Fruit fly (Drosophila melanogaster) whole organism, embryonic: ENCODE data around the gene CG33543.
A peak's percentile ranks its signal among the peaks of the same experiment; 100 is the strongest.

Experiments
- Abd-B ChIP-seq: fragments of 200-800 bp; sonication (Bioruptor generic); optimal IDR thresholded peaks from 2 replicates; lab custom pipeline; 2018; ENCODE audit warnings: missing biosample characterization, mild to moderate bottlenecking, missing genetic modification characterization, moderate library complexity
- Atf-2 ChIP-seq: fragments of 200-800 bp; sonication (Bioruptor generic); optimal IDR thresholded peaks from 2 replicates; lab custom pipeline; 2016; ENCODE audit warnings: missing biosample characterization, missing genetic modification characterization
- Bteb2 ChIP-seq: fragments of 200-800 bp; sonication (Bioruptor generic); optimal IDR thresholded peaks from 2 replicates; lab custom pipeline; 2016; ENCODE audit warnings: missing biosample characterization, missing genetic modification characterization
- C15 ChIP-seq: fragments of 200-800 bp; sonication (Bioruptor generic); IDR thresholded peaks from 3 replicates; pipeline ENCODE4 v1.3.6; 2022; ENCODE audit warnings: missing biosample characterization, missing genetic modification characterization
- CG10321 ChIP-seq: fragments of 200-800 bp; sonication (Bioruptor generic); IDR thresholded peaks from 2 replicates; pipeline ENCODE4 v1.3.6; 2022; ENCODE audit warnings: missing biosample characterization, missing genetic modification characterization
- CG10654 ChIP-seq: fragments of 200-800 bp; sonication (Bioruptor generic); optimal IDR thresholded peaks from 2 replicates; lab custom pipeline; 2016; ENCODE audit warnings: missing biosample characterization, missing genetic modification characterization
- CG11723 ChIP-seq: fragments of 200-800 bp; sonication (Bioruptor generic); optimal IDR thresholded peaks from 2 replicates; lab custom pipeline; 2017; ENCODE audit warnings: missing biosample characterization, mild to moderate bottlenecking, missing genetic modification characterization
- CG12659 ChIP-seq: fragments of 200-800 bp; sonication (Bioruptor generic); optimal IDR thresholded peaks from 3 replicates; lab custom pipeline; 2017; ENCODE audit warnings: mild to moderate bottlenecking, missing biosample characterization, missing genetic modification reagents, missing genetic modification characterization
- CG13123 ChIP-seq: fragments of 200-800 bp; sonication (Bioruptor generic); optimal IDR thresholded peaks from 2 replicates; lab custom pipeline; 2016; ENCODE audit warnings: missing biosample characterization, missing genetic modification characterization
- CG13287 ChIP-seq: fragments of 200-800 bp; sonication (Bioruptor generic); IDR thresholded peaks from 2 replicates; pipeline ENCODE4 v1.3.6; 2022; ENCODE audit warnings: missing biosample characterization, missing genetic modification characterization; ENCODE audit not compliant: partially characterized antibody
- CG13775 ChIP-seq: fragments of 200-800 bp; sonication (Bioruptor generic); optimal IDR thresholded peaks from 3 replicates; lab custom pipeline; 2017; ENCODE audit warnings: missing biosample characterization, mild to moderate bottlenecking, missing genetic modification characterization
- CG15269 ChIP-seq: fragments of 200-800 bp; sonication (Bioruptor generic); optimal IDR thresholded peaks from 2 replicates; lab custom pipeline; 2018; ENCODE audit warnings: missing biosample characterization, mild to moderate bottlenecking, missing genetic modification characterization, moderate library complexity
- CG16863 ChIP-seq: fragments of 200-800 bp; sonication (Bioruptor generic); optimal IDR thresholded peaks from 3 replicates; lab custom pipeline; 2016; ENCODE audit warnings: missing biosample characterization, missing genetic modification characterization
- CG17802 ChIP-seq: fragments of 200-800 bp; sonication (Bioruptor generic); optimal IDR thresholded peaks from 2 replicates; lab custom pipeline; 2018; ENCODE audit warnings: missing biosample characterization, mild to moderate bottlenecking, missing genetic modification characterization, moderate library complexity
- CG30020 ChIP-seq: fragments of 200-800 bp; optimal IDR thresholded peaks from 2 replicates; lab custom pipeline; 2019; ENCODE audit warnings: missing biosample characterization, mild to moderate bottlenecking, missing genetic modification characterization, moderate library complexity
- CG31441 ChIP-seq: fragments of 200-800 bp; sonication (Bioruptor generic); IDR thresholded peaks from 2 replicates; pipeline ENCODE4 v1.3.6; 2022; ENCODE audit warnings: missing biosample characterization, missing genetic modification characterization
- CG3163 ChIP-seq: fragments of 200-800 bp; sonication (Bioruptor generic); optimal IDR thresholded peaks from 3 replicates; lab custom pipeline; 2016; ENCODE audit warnings: missing biosample characterization, missing genetic modification characterization
- CG6254 ChIP-seq: fragments of 200-800 bp; sonication (Bioruptor generic); optimal IDR thresholded peaks from 3 replicates; lab custom pipeline; 2017; ENCODE audit warnings: mild to moderate bottlenecking, missing biosample characterization, missing genetic modification reagents, missing genetic modification characterization
- CG6813 ChIP-seq: fragments of 200-800 bp; sonication (Bioruptor generic); optimal IDR thresholded peaks from 2 replicates; lab custom pipeline; 2017; ENCODE audit warnings: missing biosample characterization, missing genetic modification characterization, mild to moderate bottlenecking, moderate library complexity, missing genetic modification reagents
- CG7745 ChIP-seq: fragments of 200-800 bp; sonication (Bioruptor generic); optimal IDR thresholded peaks from 2 replicates; lab custom pipeline; 2018; ENCODE audit warnings: missing biosample characterization, mild to moderate bottlenecking, missing genetic modification characterization, moderate library complexity
- CG8359 ChIP-seq: fragments of 200-800 bp; sonication (Bioruptor generic); optimal IDR thresholded peaks from 2 replicates; lab custom pipeline; 2017; ENCODE audit warnings: missing biosample characterization, mild to moderate bottlenecking, missing genetic modification characterization, borderline replicate concordance
- CG8388 ChIP-seq: fragments of 200-800 bp; sonication (Bioruptor generic); optimal IDR thresholded peaks from 2 replicates; lab custom pipeline; 2019; ENCODE audit warnings: missing biosample characterization, mild to moderate bottlenecking, missing genetic modification characterization, moderate library complexity
- CG8944 ChIP-seq: fragments of 200-800 bp; sonication (Bioruptor generic); optimal IDR thresholded peaks from 3 replicates; lab custom pipeline; 2016; ENCODE audit warnings: missing biosample characterization, missing genetic modification characterization
- E2f2 ChIP-seq: fragments of 200-800 bp; sonication (Bioruptor generic); IDR thresholded peaks from 2 replicates; pipeline ENCODE4 v1.3.6; 2022; ENCODE audit warnings: missing biosample characterization, missing genetic modification characterization
- Ets65A ChIP-seq: fragments of 200-800 bp; sonication (Bioruptor generic); peaks from one replicate; lab custom pipeline; 2016; ENCODE audit warnings: missing biosample characterization, missing genetic modification characterization
- Hr3 ChIP-seq: fragments of 200-800 bp; sonication (Bioruptor generic); optimal IDR thresholded peaks from 3 replicates; lab custom pipeline; 2016; ENCODE audit warnings: missing biosample characterization, missing genetic modification characterization
- Hr78 ChIP-seq, 2 experiments: fragments of 200-800 bp in 1 of 2; fragments of >200 bp in 1 of 2; sonication (Bioruptor generic) in 1 of 2; optimal IDR thresholded peaks; 2 replicates each; lab custom pipeline; 2017 to 2019; ENCODE audit warnings: missing biosample characterization in 2 of 2, missing genetic modification characterization in 2 of 2, mild to moderate bottlenecking in 1 of 2, moderate library complexity in 1 of 2
- Jarid2 ChIP-seq: fragments of 200-800 bp; sonication (Bioruptor generic); optimal IDR thresholded peaks from 3 replicates; lab custom pipeline; 2017; ENCODE audit warnings: mild to moderate bottlenecking, missing biosample characterization, missing genetic modification reagents, missing genetic modification characterization
- Kr ChIP-seq: fragments of 200-800 bp; sonication (Bioruptor generic); optimal IDR thresholded peaks from 2 replicates; lab custom pipeline; 2017; ENCODE audit warnings: missing biosample characterization, mild to moderate bottlenecking, missing genetic modification characterization
- Med ChIP-seq: fragments of 200-800 bp; sonication (Bioruptor generic); peaks from one replicate; lab custom pipeline; 2016; ENCODE audit warnings: missing biosample characterization, missing genetic modification characterization, mild to moderate bottlenecking, inconsistent platforms, moderate library complexity
- NC2α ChIP-seq: fragments of 200-800 bp; sonication (Bioruptor generic); optimal IDR thresholded peaks from 2 replicates; lab custom pipeline; 2016; ENCODE audit warnings: missing biosample characterization, missing genetic modification characterization
- Nf-YA ChIP-seq: fragments of 200-800 bp; sonication (Bioruptor generic); IDR thresholded peaks from 2 replicates; pipeline ENCODE4 v1.3.6; 2022; ENCODE audit warnings: missing biosample characterization, missing genetic modification characterization
- Rfx ChIP-seq: fragments of 200-800 bp; sonication (Bioruptor generic); IDR thresholded peaks from 2 replicates; pipeline ENCODE4 v1.3.6; 2022; ENCODE audit warnings: missing biosample characterization, missing genetic modification characterization
- Sox100B ChIP-seq: fragments of 200-800 bp; sonication (Bioruptor generic); optimal IDR thresholded peaks from 3 replicates; lab custom pipeline; 2018; ENCODE audit warnings: missing biosample characterization, mild to moderate bottlenecking, missing genetic modification characterization
- al ChIP-seq: fragments of 200-800 bp; sonication (Bioruptor generic); IDR thresholded peaks from 2 replicates; pipeline ENCODE4 v1.3.6; 2022; ENCODE audit warnings: missing biosample characterization, missing genetic modification characterization
- ap ChIP-seq: fragments of 200-800 bp; sonication (Bioruptor generic); IDR thresholded peaks from 2 replicates; pipeline ENCODE4 v1.3.6; 2022; ENCODE audit warnings: missing biosample characterization, missing genetic modification characterization
- ara ChIP-seq: fragments of 200-800 bp; sonication (Bioruptor generic); IDR thresholded peaks from 2 replicates; pipeline ENCODE4 v1.3.6; 2022; ENCODE audit warnings: missing biosample characterization, missing genetic modification characterization
- az2 ChIP-seq: fragments of 200-800 bp; sonication (Bioruptor generic); optimal IDR thresholded peaks from 3 replicates; lab custom pipeline; 2016; ENCODE audit warnings: missing biosample characterization, missing genetic modification characterization
- fd64A ChIP-seq: fragments of 200-800 bp; sonication (Bioruptor generic); optimal IDR thresholded peaks from 3 replicates; lab custom pipeline; 2018; ENCODE audit warnings: missing biosample characterization, mild to moderate bottlenecking, missing genetic modification characterization
- grau ChIP-seq: fragments of 200-800 bp; optimal IDR thresholded peaks from 3 replicates; lab custom pipeline; 2019; ENCODE audit warnings: missing biosample characterization, mild to moderate bottlenecking, missing genetic modification characterization, moderate library complexity
- grn ChIP-seq: fragments of 200-800 bp; sonication (Bioruptor generic); optimal IDR thresholded peaks from 3 replicates; lab custom pipeline; 2017; ENCODE audit warnings: missing biosample characterization, missing genetic modification characterization
- gro ChIP-seq: fragments of 200-800 bp; sonication (Bioruptor generic); optimal IDR thresholded peaks from 2 replicates; lab custom pipeline; 2016; ENCODE audit warnings: missing biosample characterization, missing genetic modification characterization
- nerfin-1 ChIP-seq: fragments of 200-800 bp; sonication (Bioruptor generic); optimal IDR thresholded peaks from 3 replicates; lab custom pipeline; 2019; ENCODE audit warnings: missing biosample characterization, mild to moderate bottlenecking, missing genetic modification characterization, moderate library complexity
- nerfin-2 ChIP-seq: fragments of 200-800 bp; sonication (Bioruptor generic); IDR thresholded peaks from 2 replicates; pipeline ENCODE4 v1.3.6; 2022; ENCODE audit warnings: missing biosample characterization, missing genetic modification characterization; ENCODE audit not compliant: partially characterized antibody
- onecut ChIP-seq: fragments of 200-800 bp; sonication (Bioruptor generic); IDR thresholded peaks from 2 replicates; pipeline ENCODE4 v1.3.6; 2022; ENCODE audit warnings: missing biosample characterization, missing genetic modification characterization
- otp ChIP-seq: fragments of 200-800 bp; sonication (Bioruptor generic); IDR thresholded peaks from 3 replicates; pipeline ENCODE4, ENCODE4 v1.3.6; 2022; ENCODE audit warnings: missing biosample characterization, missing genetic modification characterization
- p53 ChIP-seq: fragments of 200-800 bp; sonication (Bioruptor generic); optimal IDR thresholded peaks from 2 replicates; lab custom pipeline; 2016; ENCODE audit warnings: missing biosample characterization, missing genetic modification characterization
- pfk ChIP-seq: fragments of 200-800 bp; sonication (Bioruptor generic); optimal IDR thresholded peaks from 2 replicates; lab custom pipeline; 2018; ENCODE audit warnings: missing biosample characterization, mild to moderate bottlenecking, missing genetic modification characterization, moderate library complexity
- wek ChIP-seq: fragments of 200-800 bp; sonication (Bioruptor generic); optimal IDR thresholded peaks from 3 replicates; lab custom pipeline; 2018; ENCODE audit warnings: missing biosample characterization, mild to moderate bottlenecking, missing genetic modification characterization, moderate library complexity

CG33543 gene

DNA sequence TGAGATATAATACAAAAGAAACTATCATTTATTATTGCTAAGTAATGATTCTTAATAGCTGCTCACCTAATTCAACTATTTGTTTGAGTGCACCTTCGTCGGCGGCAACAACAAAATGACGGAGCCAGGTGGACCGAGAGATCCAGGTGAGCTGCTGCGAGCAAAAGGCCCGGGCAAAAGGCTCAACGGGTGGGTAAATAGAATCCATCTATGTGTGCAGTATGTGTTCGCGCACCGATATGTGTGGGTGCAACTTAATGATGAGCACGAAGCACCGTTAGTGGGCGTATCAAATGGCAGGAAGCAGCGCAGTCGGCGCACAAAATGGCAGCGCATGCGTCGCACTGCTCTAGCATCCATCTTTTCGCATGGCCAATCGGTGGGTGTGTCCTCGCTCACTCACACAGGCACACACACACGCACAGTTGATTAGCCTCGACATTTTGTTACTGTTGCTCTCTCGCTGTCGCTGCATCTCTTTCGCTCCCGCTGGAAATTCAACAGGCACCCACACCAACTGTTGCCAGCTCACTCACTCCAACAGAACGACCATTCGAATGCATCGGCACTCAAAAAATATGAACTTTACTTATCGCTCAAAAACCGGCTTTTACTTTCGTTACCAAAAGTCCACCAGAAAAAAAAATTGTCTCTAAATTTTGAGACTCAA, 33.5 kb downstream of the CG33543 start (continued):
- no peak for TF ChIP-seq E2f2 (GFP tag; lab: Robert Waterston, UW)
- peak; percentile 88 for TF ChIP-seq nerfin-1
- no peak for TF ChIP-seq ara (GFP tag; lab: Robert Waterston, UW)
- TF ChIP-seq CG6254 (GFP tag; lab: Kevin White, UChicago) = no peak
- TF ChIP-seq CG13123 (GFP tag; lab: Kevin White, UChicago) = no peak
- no peak for TF ChIP-seq CG15269 (tag; lab: Kevin White, UChicago)
- no peak for TF ChIP-seq Ets65A
- TF ChIP-seq Atf-2 (GFP tag; lab: Kevin White, UChicago) = no peak
- no peak for TF ChIP-seq Sox100B (GFP tag; lab: Kevin White, UChicago)
- TF ChIP-seq CG8944 (GFP tag; lab: Kevin White, UChicago) = no peak
- peak; percentile 82 for TF ChIP-seq Nf-YA (GFP tag; lab: Robert Waterston, UW)
- peak in 1 of 2 experiments; percentile 15 for TF ChIP-seq Hr78 (GFP tag; optimal IDR thresholded peaks at IDR 0.05; lab: Kevin White, UChicago)
- no peak for TF ChIP-seq gro (GFP tag; lab: Kevin White, UChicago)
- TF ChIP-seq CG10654 = no peak
- peak; percentile 38; the same call in 1 of the 2 replicates for TF ChIP-seq CG13287
- no peak for TF ChIP-seq C15 (GFP tag; lab: Robert Waterston, UW)
- no peak for TF ChIP-seq Hr3 (GFP tag; lab: Kevin White, UChicago)
- TF ChIP-seq NC2α (GFP tag; lab: Kevin White, UChicago) = no peak
- TF ChIP-seq grn (GFP tag; lab: Kevin White, UChicago) = no peak
- no peak for TF ChIP-seq az2 (GFP tag; lab: Kevin White, UChicago)
- no peak for TF ChIP-seq CG31441

DNA sequence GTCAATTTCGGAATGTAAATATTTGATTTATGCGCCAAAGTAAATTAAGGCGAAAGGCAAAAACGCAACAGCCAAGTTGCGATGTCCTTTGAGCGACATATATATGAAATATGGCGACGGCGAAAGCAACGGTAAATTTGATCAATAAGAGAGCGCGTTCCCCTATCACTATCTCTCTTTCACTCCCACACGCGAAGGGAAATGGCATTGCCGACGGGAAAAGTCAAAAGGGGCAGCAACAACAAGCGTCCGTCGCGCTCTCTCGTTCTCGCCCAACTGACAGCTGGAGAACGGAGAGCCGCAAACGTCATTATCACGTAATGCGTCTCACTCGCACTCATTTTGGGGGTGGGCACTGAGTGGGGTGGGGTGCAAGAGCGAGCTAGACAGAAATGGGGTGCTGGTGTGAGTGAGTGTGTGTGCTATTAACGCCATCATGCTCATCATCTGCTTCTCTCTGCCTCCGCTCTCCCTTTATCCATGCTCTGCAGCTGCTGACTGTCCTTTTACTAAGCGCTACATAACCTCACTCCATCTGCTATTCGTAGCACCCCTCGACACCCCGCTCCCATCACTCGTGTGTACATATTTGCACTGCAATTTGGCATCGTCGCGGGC, 35.7 kb downstream of the CG33543 start, which contains the start of gene erm:
erm (minus strand) TSS at position 51 of the 618 bp plus-strand sequence.
- TF ChIP-seq nerfin-2 (peak; percentile 31; the same call in 1 of the 2 replicates), Med (GFP tag; lab: Kevin White, UChicago) (peak; percentile 73), CG10321 (GFP tag; lab: Robert Waterston, UW) (peak; percentile 94), onecut (GFP tag; lab: Robert Waterston, UW) (peak; percentile 42), Jarid2 (peak; percentile 14), al (GFP tag; lab: Robert Waterston, UW) (no peak), CG12659 (GFP tag; lab: Kevin White, UChicago) (no peak), CG7745 (tag; lab: Kevin White, UChicago) (no peak), wek (no peak), pfk (GFP tag; lab: Kevin White, UChicago) (no peak), Abd-B (GFP tag; lab: Kevin White, UChicago) (peak; percentile 0), CG13775 (GFP tag; lab: Kevin White, UChicago) (no peak), CG10654 (no peak), ap (GFP tag; lab: Robert Waterston, UW) (no peak), CG8388 (GFP tag; lab: Kevin White, UChicago) (no peak), p53 (no peak), CG17802 (no peak), grau (tag; lab: Kevin White, UChicago) (no peak), CG11723 (GFP tag; lab: Kevin White, UChicago) (no peak), otp (0 out of 3 replicates have a peak, but pooled peaks have one; percentile 5), Kr (no peak), CG16863 (no peak), fd64A (GFP tag; lab: Kevin White, UChicago) (no peak), CG8359 (GFP tag; lab: Kevin White, UChicago) (no peak), CG6813 (GFP tag; lab: Kevin White, UChicago) (no peak), Bteb2 (GFP tag; lab: Kevin White, UChicago) (no peak), CG30020 (tag; lab: Kevin White, UChicago) (no peak), CG3163 (GFP tag; lab: Kevin White, UChicago) (no peak), Rfx (no peak)
